Fruit fly (Drosophila melanogaster): ENCODE data around the gene CG43076.

DNA sequence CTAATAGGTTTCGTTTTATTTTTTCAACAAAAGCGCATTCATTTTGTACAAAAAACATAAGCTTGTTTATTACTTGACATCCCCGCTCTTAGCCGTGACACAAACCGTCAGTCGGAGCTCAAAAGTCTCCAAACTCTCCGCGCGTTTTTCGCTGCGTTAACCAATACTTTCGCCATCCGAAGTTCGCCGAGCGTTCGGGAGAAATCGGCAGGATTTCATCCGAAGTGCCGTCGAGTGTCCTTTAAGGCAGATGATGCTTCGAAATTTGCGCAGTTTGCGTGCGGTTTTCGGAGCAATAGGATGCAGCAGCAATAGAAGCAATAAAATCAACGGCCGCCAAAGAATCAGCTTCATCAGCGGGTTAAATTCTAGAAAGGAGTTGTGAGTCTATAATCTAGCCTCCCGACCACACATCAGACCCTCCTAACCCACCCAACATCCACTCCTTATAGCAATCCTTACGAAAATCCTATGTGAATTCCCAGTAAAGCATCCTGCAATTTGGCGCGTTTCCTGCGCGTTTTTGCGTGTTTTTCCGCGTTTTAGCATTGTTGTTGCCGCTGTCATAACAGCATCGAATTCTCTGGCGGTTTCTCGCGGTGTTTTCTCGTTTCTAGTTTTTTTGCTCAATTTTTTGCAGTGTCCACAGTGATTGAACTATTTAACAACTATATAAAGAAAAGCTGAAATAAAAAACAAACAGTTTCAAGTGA is 48.1 kb downstream of the CG43076 start, which contains the start of gene CG43737:
- TF ChIP-seq kay (GFP tag; ENCODE audit: borderline replicate concordance) (no peak), cic (GFP tag; optimal IDR thresholded peaks at IDR 0.05) (no peak), Clk (GFP tag; optimal IDR thresholded peaks at IDR 0.05) (no peak), cnc (optimal IDR thresholded peaks at IDR 0.05) (no peak)
